Worm (Caenorhabditis elegans): Measurements from ENCODE around the gene got-1.2.
A peak's percentile ranks its signal among the peaks of the same experiment; 100 is the strongest.

DNA sequence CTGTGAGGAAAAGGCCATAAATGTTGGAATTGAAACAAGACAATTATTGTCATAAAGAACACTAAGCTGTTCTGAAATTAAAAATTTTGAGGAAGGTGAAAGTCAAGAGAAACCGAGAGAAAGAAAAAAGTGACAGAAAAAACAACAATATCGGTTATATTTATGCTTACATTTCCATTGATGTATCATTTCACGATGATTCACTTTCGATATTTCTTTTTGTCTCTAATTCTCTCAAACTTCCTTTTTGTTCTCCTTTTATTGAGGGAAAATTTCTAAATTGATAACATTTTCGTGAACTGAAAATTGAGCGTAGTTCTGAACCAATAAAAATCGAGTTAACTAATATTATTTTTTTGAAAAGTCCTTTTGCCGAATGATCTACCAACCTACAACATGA lies 22.0 kb upstream of the got-1.2 start:
- TF ChIP-seq lin-13 (tag; optimal IDR thresholded peaks at IDR 0.05): no peak
- no peak for TF ChIP-seq hlh-1 (tag; optimal IDR thresholded peaks at IDR 0.05)
- no peak for TF ChIP-seq ztf-11 (tag; optimal IDR thresholded peaks at IDR 0.05)
- TF ChIP-seq snpc-4 (tag; optimal IDR thresholded peaks at IDR 0.05): no peak
- TF ChIP-seq cnd-1 (tag; optimal IDR thresholded peaks at IDR 0.05): no peak
- TF ChIP-seq elt-1 (tag; optimal IDR thresholded peaks at IDR 0.05; ENCODE audit: borderline replicate concordance, insufficient read depth): no peak
- no peak for TF ChIP-seq ces-1 (GFP tag; optimal IDR thresholded peaks at IDR 0.05)
- no peak for TF ChIP-seq sem-2 (GFP tag; optimal IDR thresholded peaks at IDR 0.05)
- no peak for TF ChIP-seq nhr-76 (tag; optimal IDR thresholded peaks at IDR 0.05)
- peak; percentile 54 for TF ChIP-seq blmp-1 (tag; optimal IDR thresholded peaks at IDR 0.05)
- no peak for TF ChIP-seq nhr-237 (tag; optimal IDR thresholded peaks at IDR 0.05)
- TF ChIP-seq zip-8 (tag; optimal IDR thresholded peaks at IDR 0.05): no peak
- no peak for TF ChIP-seq pha-4 (tag; optimal IDR thresholded peaks at IDR 0.05)
- TF ChIP-seq ham-2 (GFP tag; optimal IDR thresholded peaks at IDR 0.05): no peak
